3 fruit fly cellular contexts compared by ENCODE assay signal in genomic region chr3R:19108126-19108525, dm6.
A peak's percentile ranks its signal among the peaks of the same experiment; 100 is the strongest.
TF ChIP-seq lines count a peak whose summit lies in the region.

No protein-coding gene starts in this region.

- no peak for TF ChIP-seq CTCF in whole organism, embryonic (GFP tag; optimal IDR thresholded peaks at IDR 0.05; lab: Kevin White, UChicago)

TF ChIP-seq in whole organism, embryonic, 481 proteins besides CTCF, POLR2A, EP300 and RAD21 (continues in another document):
- TF ChIP-seq CG10979 (tag; optimal IDR thresholded peaks at IDR 0.05; lab: Kevin White, UChicago) (peak; percentile 60), CoRest (tag; optimal IDR thresholded peaks at IDR 0.05; lab: Kevin White, UChicago) (peak; percentile 11), Hr78 (GFP tag; optimal IDR thresholded peaks at IDR 0.05; lab: Kevin White, UChicago) (peak in 1 of 2 experiments; percentile 10), gce (GFP tag; IDR thresholded peaks at IDR 0.05; lab: Robert Waterston, UW) (0 out of 3 replicates have a peak, but pooled peaks have one; percentile 22), vvl (GFP tag; IDR thresholded peaks at IDR 0.05; lab: Robert Waterston, UW) (peak; percentile 40; the same call in 1 of the 2 replicates), ranshi (GFP tag; IDR thresholded peaks at IDR 0.05; lab: Robert Waterston, UW) (0 out of 2 replicates have a peak, but pooled peaks have one; percentile 10), CG18599 (GFP tag; optimal IDR thresholded peaks at IDR 0.05; lab: Kevin White, UChicago) (no peak), chn (GFP tag; optimal IDR thresholded peaks at IDR 0.05; lab: Kevin White, UChicago) (peak; percentile 32), CG8281 (tag; optimal IDR thresholded peaks at IDR 0.05; lab: Kevin White, UChicago) (no peak), Ets65A (GFP tag; lab: Kevin White, UChicago) (peak; percentile 19), CG2678 (tag; optimal IDR thresholded peaks at IDR 0.05; lab: Kevin White, UChicago) (peak; percentile 13), sens (GFP tag; lab: Kevin White, UChicago) (peak; percentile 83), ci (GFP tag; IDR thresholded peaks at IDR 0.05; lab: Robert Waterston, UW) (peak; percentile 51; the same call in 1 of the 3 replicates), Antp (GFP tag; optimal IDR thresholded peaks at IDR 0.05; lab: Kevin White, UChicago) (peak; percentile 5), CG2120 (GFP tag; optimal IDR thresholded peaks at IDR 0.05; lab: Kevin White, UChicago) (no peak), maf-S (GFP tag; optimal IDR thresholded peaks at IDR 0.05; lab: Kevin White, UChicago) (no peak), CG1233 (GFP tag; optimal IDR thresholded peaks at IDR 0.05; lab: Kevin White, UChicago) (no peak), gem (tag; optimal IDR thresholded peaks at IDR 0.05; lab: Kevin White, UChicago) (peak; percentile 37), CG10147 (GFP tag; optimal IDR thresholded peaks at IDR 0.05; lab: Kevin White, UChicago) (no peak), Blimp-1 (GFP tag; optimal IDR thresholded peaks at IDR 0.05; lab: Kevin White, UChicago) (peak; percentile 54), CG4424 (GFP tag; optimal IDR thresholded peaks at IDR 0.05; lab: Kevin White, UChicago) (peak; percentile 13), CG10431 (GFP tag; optimal IDR thresholded peaks at IDR 0.05; lab: Kevin White, UChicago) (no peak), Drgx (GFP tag; IDR thresholded peaks at IDR 0.05; lab: Robert Waterston, UW) (0 out of 2 replicates have a peak, but pooled peaks have one; percentile 16), CG10462 (GFP tag; optimal IDR thresholded peaks at IDR 0.05; lab: Kevin White, UChicago) (no peak), CG2712 (tag; optimal IDR thresholded peaks at IDR 0.05; lab: Kevin White, UChicago) (peak; percentile 60), eve (GFP tag; optimal IDR thresholded peaks at IDR 0.05; lab: Kevin White, UChicago) (peak in 1 of 2 experiments; percentile 78), slbo (GFP tag; IDR thresholded peaks at IDR 0.05; lab: Robert Waterston, UW) (0 out of 2 replicates have a peak, but pooled peaks have one; percentile 4), CG10209 (GFP tag; optimal IDR thresholded peaks at IDR 0.05; lab: Kevin White, UChicago) (peak; percentile 17), CG11504 (tag; optimal IDR thresholded peaks at IDR 0.05; lab: Kevin White, UChicago) (peak; percentile 2)

TF ChIP-seq in whole organism, prepupa, 60 proteins besides CTCF, POLR2A, EP300 and RAD21:
- peak; percentile 41; the same call in 1 of the 3 replicates for TF ChIP-seq CG8119 (GFP tag; IDR thresholded peaks at IDR 0.05; lab: Robert Waterston, UW)
- no peak for TF ChIP-seq Met (GFP tag; optimal IDR thresholded peaks at IDR 0.05; lab: Kevin White, UChicago)
- TF ChIP-seq Smox (GFP tag; optimal IDR thresholded peaks at IDR 0.05; lab: Kevin White, UChicago): no peak
- TF ChIP-seq Hr4 (GFP tag; optimal IDR thresholded peaks at IDR 0.05; lab: Kevin White, UChicago): peak; percentile 50
- TF ChIP-seq CG10631 (GFP tag; optimal IDR thresholded peaks at IDR 0.05; lab: Kevin White, UChicago): peak; percentile 3
- peak; percentile 6 for TF ChIP-seq Eip75B (GFP tag; optimal IDR thresholded peaks at IDR 0.05; lab: Kevin White, UChicago)
- 0 out of 3 replicates have a peak, but pooled peaks have one; percentile 40 for TF ChIP-seq eg (GFP tag; IDR thresholded peaks at IDR 0.05; lab: Robert Waterston, UW)
- peak; percentile 58 for TF ChIP-seq CG32006 (GFP tag; optimal IDR thresholded peaks at IDR 0.05; lab: Kevin White, UChicago)
- peak; percentile 5 for TF ChIP-seq svp (GFP tag; lab: Kevin White, UChicago)
- TF ChIP-seq esn (GFP tag; optimal IDR thresholded peaks at IDR 0.05; lab: Kevin White, UChicago): no peak
- TF ChIP-seq Eip78C (GFP tag; lab: Kevin White, UChicago): peak; percentile 64
- no peak for TF ChIP-seq CG34406 (GFP tag; optimal IDR thresholded peaks at IDR 0.05; lab: Kevin White, UChicago)
- TF ChIP-seq CG6276 (GFP tag; optimal IDR thresholded peaks at IDR 0.05; lab: Kevin White, UChicago): peak; percentile 32
- peak; percentile 2 for TF ChIP-seq Lpt (GFP tag; optimal IDR thresholded peaks at IDR 0.05; lab: Kevin White, UChicago)
- TF ChIP-seq CG15336 (GFP tag; IDR thresholded peaks at IDR 0.05; lab: Robert Waterston, UW): peak; percentile 42; the same call in 1 of the 2 replicates
- TF ChIP-seq CG6163 (GFP tag; IDR thresholded peaks at IDR 0.05; lab: Robert Waterston, UW): peak; percentile 61; the same call in 2 of the 3 replicates
- TF ChIP-seq CG11762 (GFP tag; optimal IDR thresholded peaks at IDR 0.05; lab: Kevin White, UChicago; ENCODE audit: insufficient read depth): no peak
- peak; percentile 36 for TF ChIP-seq CG3919 (GFP tag; optimal IDR thresholded peaks at IDR 0.05; lab: Kevin White, UChicago)

TF ChIP-seq in whole organism, pupa, 21 proteins besides CTCF, POLR2A, EP300 and RAD21:
- TF ChIP-seq EcR (GFP tag; optimal IDR thresholded peaks at IDR 0.05; lab: Kevin White, UChicago) (no peak), CG8301 (tag; optimal IDR thresholded peaks at IDR 0.05; lab: Kevin White, UChicago) (peak; percentile 32), Snoo (tag; optimal IDR thresholded peaks at IDR 0.05; lab: Kevin White, UChicago) (no peak), CG17806 (tag; optimal IDR thresholded peaks at IDR 0.05; lab: Kevin White, UChicago) (no peak), CG13204 (GFP tag; optimal IDR thresholded peaks at IDR 0.05; lab: Kevin White, UChicago) (no peak), CG9948 (tag; optimal IDR thresholded peaks at IDR 0.05; lab: Kevin White, UChicago) (no peak), CG15710 (tag; optimal IDR thresholded peaks at IDR 0.05; lab: Kevin White, UChicago) (no peak), Ets98B (GFP tag; IDR thresholded peaks at IDR 0.05; lab: Robert Waterston, UW) (peak; percentile 49; the same call in 1 of the 2 replicates), CG12605 (GFP tag; IDR thresholded peaks at IDR 0.05; lab: Robert Waterston, UW) (no peak), CG8159 (tag; optimal IDR thresholded peaks at IDR 0.05; lab: Kevin White, UChicago) (no peak), rn (GFP tag; IDR thresholded peaks at IDR 0.05; lab: Robert Waterston, UW) (no peak), CG14655 (GFP tag; optimal IDR thresholded peaks at IDR 0.05; lab: Kevin White, UChicago) (peak; percentile 60), CG32121 (GFP tag; IDR thresholded peaks at IDR 0.05; lab: Robert Waterston, UW) (no peak), Pif1B (GFP tag; optimal IDR thresholded peaks at IDR 0.05; lab: Kevin White, UChicago) (no peak), CG10348 (GFP tag; IDR thresholded peaks at IDR 0.05; lab: Robert Waterston, UW) (no peak), D1 (tag; optimal IDR thresholded peaks at IDR 0.05; lab: Kevin White, UChicago) (no peak), fd96Ca (GFP tag; IDR thresholded peaks at IDR 0.05; lab: Robert Waterston, UW) (peak; percentile 21; the same call in 1 of the 3 replicates), CG4496 (GFP tag; IDR thresholded peaks at IDR 0.05; lab: Robert Waterston, UW) (peak; percentile 66; the same call in 2 of the 3 replicates), CG34367 (tag; optimal IDR thresholded peaks at IDR 0.05; lab: Kevin White, UChicago) (no peak), gl (tag; optimal IDR thresholded peaks at IDR 0.05; lab: Kevin White, UChicago) (no peak), Pif1A (GFP tag; optimal IDR thresholded peaks at IDR 0.05; lab: Kevin White, UChicago) (no peak)

Comparison
In these comparisons a context has a peak if more than half of its experiments do, and no peak if none do; other contexts are left out.
1. Of the 7 proteins assayed by ChIP-seq in both whole organism, embryonic and whole organism, prepupa: peak only in whole organism, embryonic: Blimp-1 and Sox102F; only in whole organism, prepupa: Lpt; in both: none; in neither: 4.